Fruit fly (Drosophila melanogaster): ENCODE measurements around the gene MnM.

MnM gene

dm6 chr3L:3192912-3193311 is 14.5 kb upstream of the MnM start, which contains the start of gene Hsp83 (continued):
- TF ChIP-seq CG9876 (GFP tag; optimal IDR thresholded peaks at IDR 0.05) (peak; percentile 89), Ptx1 (GFP tag; IDR thresholded peaks at IDR 0.05) (peak; percentile 73), MTF-1 (GFP tag; optimal IDR thresholded peaks at IDR 0.05; ENCODE audit: borderline replicate concordance) (peak; percentile 99), cwo (GFP tag; optimal IDR thresholded peaks at IDR 0.05) (peak; percentile 93), Atf-2 (GFP tag; optimal IDR thresholded peaks at IDR 0.05) (peak; percentile 84), CG12391 (tag; optimal IDR thresholded peaks at IDR 0.05) (peak; percentile 95), esg (GFP tag; conservative IDR thresholded peaks at IDR 0.05) (peak; percentile 63), Stat92E (GFP tag; optimal IDR thresholded peaks at IDR 0.05) (peak in 1 of 3 experiments; percentile 84), vnd (GFP tag; IDR thresholded peaks at IDR 0.05; ENCODE audit: partially characterized antibody) (no peak), sisA (GFP tag; IDR thresholded peaks at IDR 0.05) (peak; percentile 38; the same call in 1 of the 2 replicates), da (GFP tag; optimal IDR thresholded peaks at IDR 0.05) (peak; percentile 88), eve (GFP tag; optimal IDR thresholded peaks at IDR 0.05) (no peak), Blimp-1 (GFP tag; optimal IDR thresholded peaks at IDR 0.05) (peak; percentile 79), CG12219 (GFP tag; optimal IDR thresholded peaks at IDR 0.05) (peak; percentile 97), CG4328 (GFP tag; optimal IDR thresholded peaks at IDR 0.05) (peak; percentile 99), bowl (GFP tag; IDR thresholded peaks at IDR 0.05) (peak; percentile 81; the same call in 1 of the 2 replicates), sqz (GFP tag; optimal IDR thresholded peaks at IDR 0.05) (peak; percentile 98), Aef1 (GFP tag; IDR thresholded peaks at IDR 0.05) (peak; percentile 65), chinmo (GFP tag; IDR thresholded peaks at IDR 0.05; ENCODE audit: partially characterized antibody) (peak; percentile 84; the same call in 3 of the 4 replicates), CG7928 (GFP tag; optimal IDR thresholded peaks at IDR 0.05) (peak; percentile 99), CG34376 (GFP tag; optimal IDR thresholded peaks at IDR 0.05) (peak; percentile 100), HLH3B (GFP tag; IDR thresholded peaks at IDR 0.05) (peak; percentile 90), Elba2 (GFP tag; optimal IDR thresholded peaks at IDR 0.05) (peak; percentile 68), CG6683 (GFP tag; optimal IDR thresholded peaks at IDR 0.05) (peak; percentile 97), chm (GFP tag; IDR thresholded peaks at IDR 0.05) (peak; percentile 99), ems (GFP tag; optimal IDR thresholded peaks at IDR 0.05) (peak; percentile 92), CG15514 (GFP tag; optimal IDR thresholded peaks at IDR 0.05) (no peak), shn (GFP tag; optimal IDR thresholded peaks at IDR 0.05) (peak; percentile 95), Camta (GFP tag; optimal IDR thresholded peaks at IDR 0.05) (peak; percentile 92), CG6813 (GFP tag; optimal IDR thresholded peaks at IDR 0.05) (peak; percentile 100), CG10431 (GFP tag; optimal IDR thresholded peaks at IDR 0.05) (peak; percentile 99), Sry-β (GFP tag; optimal IDR thresholded peaks at IDR 0.05) (peak; percentile 73), CG7372 (GFP tag; IDR thresholded peaks at IDR 0.05) (peak; percentile 85), CG6791 (GFP tag; IDR thresholded peaks at IDR 0.05; ENCODE audit: partially characterized antibody) (peak; percentile 23; the same call in 1 of the 3 replicates), tup (GFP tag; optimal IDR thresholded peaks at IDR 0.05) (peak; percentile 84), pho (GFP tag; optimal IDR thresholded peaks at IDR 0.05) (peak; percentile 93), fd3F (GFP tag; optimal IDR thresholded peaks at IDR 0.05) (peak; percentile 86), CG30020 (tag; optimal IDR thresholded peaks at IDR 0.05) (peak; percentile 48), Hr51 (GFP tag; optimal IDR thresholded peaks at IDR 0.05) (peak; percentile 90 to 96), Ssrp (tag; optimal IDR thresholded peaks at IDR 0.05) (peak; percentile 58), ato (GFP tag; IDR thresholded peaks at IDR 0.05; ENCODE audit: partially characterized antibody) (no peak), z (GFP tag; IDR thresholded peaks at IDR 0.05) (peak; percentile 73), HLH4C (GFP tag; IDR thresholded peaks at IDR 0.05; ENCODE audit: partially characterized antibody) (no peak), CG11696 (GFP tag; IDR thresholded peaks at IDR 0.05) (peak; percentile 79), rib (GFP tag; IDR thresholded peaks at IDR 0.05) (peak; percentile 83), lov (optimal IDR thresholded peaks at IDR 0.05) (no peak), lov (GFP tag; IDR thresholded peaks at IDR 0.05) (peak; percentile 98), CG4707 (GFP tag; optimal IDR thresholded peaks at IDR 0.05) (peak; percentile 98)
